Fruit fly (Drosophila melanogaster): ENCODE results near the gene eff.

eff gene

dm6 chr3R:14744339-14745129 is 3.4 kb upstream of the eff start:
- TF ChIP-seq az2 (GFP tag; optimal IDR thresholded peaks at IDR 0.05): peak; percentile 1
- no peak for TF ChIP-seq CG6175 (GFP tag; IDR thresholded peaks at IDR 0.05)
- TF ChIP-seq z (GFP tag; IDR thresholded peaks at IDR 0.05): peak; percentile 21; the same call in 1 of the 3 replicates
- peak; percentile 94 for TF ChIP-seq twi (tag; optimal IDR thresholded peaks at IDR 0.05)
- peak; percentile 16 for TF ChIP-seq CG17568 (GFP tag; optimal IDR thresholded peaks at IDR 0.05)
- no peak for TF ChIP-seq disco-r (GFP tag; optimal IDR thresholded peaks at IDR 0.05)
- peak; percentile 36 for TF ChIP-seq CG13424 (tag; optimal IDR thresholded peaks at IDR 0.05)
- TF ChIP-seq ro (GFP tag; IDR thresholded peaks at IDR 0.05): no peak
- TF ChIP-seq sd (tag; optimal IDR thresholded peaks at IDR 0.05): peak; percentile 43
- peak; percentile 49 for TF ChIP-seq CG2678 (tag; optimal IDR thresholded peaks at IDR 0.05)
- no peak for TF ChIP-seq ssp (GFP tag; IDR thresholded peaks at IDR 0.05)
- TF ChIP-seq HLH3B (GFP tag; IDR thresholded peaks at IDR 0.05): no peak
- peak; percentile 7 for TF ChIP-seq CG7839 (tag; optimal IDR thresholded peaks at IDR 0.05)
- TF ChIP-seq ab (GFP tag; optimal IDR thresholded peaks at IDR 0.05): no peak
- peak; percentile 51 for TF ChIP-seq Sox102F (GFP tag; optimal IDR thresholded peaks at IDR 0.05)
- TF ChIP-seq grau (tag; optimal IDR thresholded peaks at IDR 0.05): peak; percentile 35
- TF ChIP-seq vvl (GFP tag; IDR thresholded peaks at IDR 0.05): peak; percentile 35; the same call in 1 of the 2 replicates
- TF ChIP-seq psq (GFP tag; optimal IDR thresholded peaks at IDR 0.05): no peak
- TF ChIP-seq CG17359 (tag; optimal IDR thresholded peaks at IDR 0.05): peak; percentile 43
- no peak for TF ChIP-seq BtbVII (GFP tag; optimal IDR thresholded peaks at IDR 0.05)
- peak; percentile 9 for TF ChIP-seq her (GFP tag; optimal IDR thresholded peaks at IDR 0.05)
- no peak for TF ChIP-seq CG43689 (GFP tag; IDR thresholded peaks at IDR 0.05)
- TF ChIP-seq CG6689 (GFP tag; IDR thresholded peaks at IDR 0.05): 0 out of 2 replicates have a peak, but pooled peaks have one; percentile 7
- peak; percentile 25; the same call in 1 of the 2 replicates for TF ChIP-seq Xrp1 (GFP tag; IDR thresholded peaks at IDR 0.05)
- no peak for TF ChIP-seq Dip2 (GFP tag; IDR thresholded peaks at IDR 0.05)
- TF ChIP-seq exex (tag; optimal IDR thresholded peaks at IDR 0.05): no peak
- TF ChIP-seq CG16815 (GFP tag; optimal IDR thresholded peaks at IDR 0.05): no peak
- TF ChIP-seq toy (GFP tag; IDR thresholded peaks at IDR 0.05): 0 out of 2 replicates have a peak, but pooled peaks have one; percentile 30
- peak; percentile 6 for TF ChIP-seq nerfin-1 (tag; optimal IDR thresholded peaks at IDR 0.05)
- TF ChIP-seq Blimp-1 (GFP tag; optimal IDR thresholded peaks at IDR 0.05): peak; percentile 57
- TF ChIP-seq CG1603 (tag; optimal IDR thresholded peaks at IDR 0.05): peak; percentile 45
- no peak for TF ChIP-seq Dll (GFP tag; IDR thresholded peaks at IDR 0.05; ENCODE audit: partially characterized antibody)
- TF ChIP-seq en (GFP tag; optimal IDR thresholded peaks at IDR 0.05): no peak
- TF ChIP-seq ham (GFP tag; IDR thresholded peaks at IDR 0.05): no peak
- TF ChIP-seq phol (tag; optimal IDR thresholded peaks at IDR 0.05): peak; percentile 38
- peak; percentile 27 for TF ChIP-seq fd96Cb (tag; optimal IDR thresholded peaks at IDR 0.05)
- TF ChIP-seq CG1647 (GFP tag; optimal IDR thresholded peaks at IDR 0.05): no peak
- peak; percentile 12 for TF ChIP-seq kni (GFP tag; optimal IDR thresholded peaks at IDR 0.05)
- no peak for TF ChIP-seq tna (GFP tag; IDR thresholded peaks at IDR 0.05; ENCODE audit: partially characterized antibody)
- 0 out of 2 replicates have a peak, but pooled peaks have one; percentile 17 for TF ChIP-seq Rx (GFP tag; IDR thresholded peaks at IDR 0.05)
- peak; percentile 47 for TF ChIP-seq CG31441 (GFP tag; IDR thresholded peaks at IDR 0.05)
- TF ChIP-seq CG14710 (tag; optimal IDR thresholded peaks at IDR 0.05): peak; percentile 13
- TF ChIP-seq ato (GFP tag; IDR thresholded peaks at IDR 0.05; ENCODE audit: partially characterized antibody): no peak
- peak; percentile 51 for TF ChIP-seq unpg (GFP tag; optimal IDR thresholded peaks at IDR 0.05)
- no peak for TF ChIP-seq jing (GFP tag; optimal IDR thresholded peaks at IDR 0.05)
- TF ChIP-seq Xbp1 (GFP tag; optimal IDR thresholded peaks at IDR 0.05): peak; percentile 10
- TF ChIP-seq zfh1 (GFP tag; IDR thresholded peaks at IDR 0.05): 0 out of 3 replicates have a peak, but pooled peaks have one; percentile 31
- no peak for TF ChIP-seq dan (GFP tag; IDR thresholded peaks at IDR 0.05)
- peak; percentile 37 for TF ChIP-seq nmo (GFP tag; optimal IDR thresholded peaks at IDR 0.05)

Measured in whole organism, embryonic.